Fruit fly (Drosophila melanogaster): ENCODE results near the gene MFS10.

MFS10 gene

DNA sequence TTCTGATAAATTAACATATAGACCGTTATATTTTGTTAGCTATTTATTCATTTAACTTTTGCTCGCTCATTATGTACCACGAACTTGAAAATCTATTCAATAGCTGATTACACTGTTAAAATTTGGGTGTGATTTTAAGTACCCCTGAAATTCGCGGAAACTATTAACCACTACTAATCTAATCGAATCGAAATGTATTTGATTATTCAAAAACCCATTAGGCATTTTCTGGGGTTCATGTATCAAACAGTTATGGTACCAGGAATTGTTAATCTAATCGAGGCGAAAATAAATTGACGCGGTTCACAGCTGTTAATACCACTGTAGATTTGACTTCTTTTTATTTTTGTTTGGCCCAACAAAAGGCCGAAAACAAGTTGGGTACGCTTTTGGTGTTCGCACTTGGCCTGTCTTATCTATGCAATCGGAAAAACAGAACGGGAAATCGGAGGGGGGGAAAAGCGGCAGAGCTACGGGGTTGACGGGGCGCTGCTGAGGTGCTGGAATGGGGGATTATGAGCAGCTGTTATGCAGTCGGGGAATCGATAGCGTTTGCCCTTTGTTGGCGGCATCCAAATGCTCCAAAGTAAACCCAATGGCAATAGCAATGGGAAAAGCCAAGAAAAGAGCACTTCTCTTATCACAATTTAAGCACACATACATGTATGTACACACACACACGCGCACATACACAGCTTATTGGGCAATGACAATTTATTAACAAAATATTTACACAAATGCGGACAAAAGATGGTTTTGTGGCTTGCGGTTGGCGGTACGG lies 40.6 kb upstream of the MFS10 start (continued):
- TF ChIP-seq CG3065 (GFP tag; optimal IDR thresholded peaks at IDR 0.05) = no peak
- no peak for TF ChIP-seq Atf-2 (GFP tag; optimal IDR thresholded peaks at IDR 0.05)
- no peak for TF ChIP-seq CG3726 (GFP tag; IDR thresholded peaks at IDR 0.05)
- no peak for TF ChIP-seq pum (GFP tag; optimal IDR thresholded peaks at IDR 0.05)
- TF ChIP-seq danr (GFP tag; IDR thresholded peaks at IDR 0.05) = no peak
- TF ChIP-seq HLH3B (GFP tag; IDR thresholded peaks at IDR 0.05) = 0 out of 2 replicates have a peak, but pooled peaks have one; percentile 4
- TF ChIP-seq D19A (tag; optimal IDR thresholded peaks at IDR 0.05) = no peak
- no peak for TF ChIP-seq Lhr (GFP tag; optimal IDR thresholded peaks at IDR 0.05)
- peak; percentile 29 for TF ChIP-seq nmo (GFP tag; optimal IDR thresholded peaks at IDR 0.05)
- no peak for TF ChIP-seq Ravus (GFP tag; IDR thresholded peaks at IDR 0.05)
- TF ChIP-seq CG4854 (GFP tag; optimal IDR thresholded peaks at IDR 0.05) = no peak
- no peak for TF ChIP-seq CG13624 (GFP tag; optimal IDR thresholded peaks at IDR 0.05)
- TF ChIP-seq PHDP (tag; optimal IDR thresholded peaks at IDR 0.05) = no peak
- TF ChIP-seq corto (GFP tag; optimal IDR thresholded peaks at IDR 0.05) = no peak
- peak; percentile 61 for TF ChIP-seq cg (GFP tag; optimal IDR thresholded peaks at IDR 0.05)
- TF ChIP-seq esg (GFP tag; conservative IDR thresholded peaks at IDR 0.05) = no peak
- TF ChIP-seq al (GFP tag; IDR thresholded peaks at IDR 0.05) = no peak
- no peak for TF ChIP-seq CG10274 (GFP tag; optimal IDR thresholded peaks at IDR 0.05)
- TF ChIP-seq Scr (GFP tag; IDR thresholded peaks at IDR 0.05; ENCODE audit: partially characterized antibody) = no peak
- TF ChIP-seq Tbp (GFP tag; optimal IDR thresholded peaks at IDR 0.05) = no peak
- no peak for TF ChIP-seq chn (GFP tag; optimal IDR thresholded peaks at IDR 0.05)

DNA sequence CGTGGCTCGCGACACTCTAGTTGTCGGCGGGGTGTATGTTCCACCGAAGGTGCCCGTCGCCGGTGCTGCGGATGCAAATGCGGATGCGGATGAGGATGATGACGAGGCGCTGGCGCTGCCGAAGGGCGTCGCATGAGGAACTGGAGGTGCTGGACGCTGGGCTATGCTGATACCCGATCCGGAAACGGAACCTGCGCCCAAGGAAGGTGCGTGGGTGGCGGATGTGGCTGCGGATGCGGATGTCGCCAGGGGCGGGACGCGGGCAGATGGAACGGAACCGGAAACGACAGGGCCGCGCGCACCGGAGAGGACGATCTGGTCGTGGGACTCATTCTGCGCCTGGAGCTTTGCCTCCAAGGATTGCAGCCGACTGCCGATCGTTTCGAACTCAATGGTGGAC lies 39.4 kb upstream of the MFS10 start:
- TF ChIP-seq odd (GFP tag; optimal IDR thresholded peaks at IDR 0.05) (no peak), scrt (GFP tag; optimal IDR thresholded peaks at IDR 0.05) (no peak), sens (GFP tag) (peak; percentile 32), HLHmδ (GFP tag; optimal IDR thresholded peaks at IDR 0.05) (peak; percentile 20), CG3726 (GFP tag; IDR thresholded peaks at IDR 0.05) (no peak), CG11456 (GFP tag; IDR thresholded peaks at IDR 0.05) (no peak), sr (GFP tag; IDR thresholded peaks at IDR 0.05) (no peak), Med (GFP tag) (peak; percentile 41), Awh (GFP tag; IDR thresholded peaks at IDR 0.05) (0 out of 2 replicates have a peak, but pooled peaks have one; percentile 44), MESR4 (GFP tag; optimal IDR thresholded peaks at IDR 0.05) (no peak), CG43689 (GFP tag; IDR thresholded peaks at IDR 0.05) (0 out of 2 replicates have a peak, but pooled peaks have one; percentile 21), Dp (GFP tag; optimal IDR thresholded peaks at IDR 0.05) (no peak), CG3838 (GFP tag; optimal IDR thresholded peaks at IDR 0.05) (no peak), CG5953 (GFP tag; IDR thresholded peaks at IDR 0.05) (0 out of 2 replicates have a peak, but pooled peaks have one; percentile 4), lbe (GFP tag; optimal IDR thresholded peaks at IDR 0.05) (no peak), bowl (GFP tag; IDR thresholded peaks at IDR 0.05) (0 out of 2 replicates have a peak, but pooled peaks have one; percentile 9), ham (GFP tag; IDR thresholded peaks at IDR 0.05) (no peak), CG13775 (GFP tag; optimal IDR thresholded peaks at IDR 0.05) (peak; percentile 96), CG9727 (GFP tag; optimal IDR thresholded peaks at IDR 0.05) (peak; percentile 23), CG12219 (GFP tag; optimal IDR thresholded peaks at IDR 0.05) (no peak), Ets97D (GFP tag; optimal IDR thresholded peaks at IDR 0.05) (peak; percentile 60), lmd (GFP tag; IDR thresholded peaks at IDR 0.05) (no peak), CG1024 (GFP tag; IDR thresholded peaks at IDR 0.05) (0 out of 2 replicates have a peak, but pooled peaks have one; percentile 4), CG7556 (GFP tag; optimal IDR thresholded peaks at IDR 0.05) (no peak), sna (GFP tag; IDR thresholded peaks at IDR 0.05; ENCODE audit: partially characterized antibody) (no peak), cwo (GFP tag; optimal IDR thresholded peaks at IDR 0.05) (no peak), zen2 (GFP tag; IDR thresholded peaks at IDR 0.05; ENCODE audit: partially characterized antibody) (no peak), CG17328 (GFP tag; IDR thresholded peaks at IDR 0.05) (peak; percentile 19; the same call in 1 of the 2 replicates), CG10366 (GFP tag; IDR thresholded peaks at IDR 0.05) (no peak), dm (GFP tag; optimal IDR thresholded peaks at IDR 0.05) (no peak)

Data from whole organism, embryonic.